Worm (Caenorhabditis elegans) whole organism, L4/young adult: ENCODE data around the gene C17G10.13.

ENCODE experiments used
- W03F9.2 ChIP-seq: fragments of 150-350 bp; optimal IDR thresholded peaks from 2 replicates; lab custom pipeline; 2014; ENCODE audit warnings: missing biosample characterization, missing genetic modification characterization
- him-1 ChIP-seq: sonication (generic microtip); optimal IDR thresholded peaks from 2 replicates; lab custom pipeline; 2016; ENCODE audit warnings: missing genotype, missing genetic modification reagents, missing genetic modification characterization, missing compliant biosample characterization

ce11 chrII:5591558-5591957 lies 2.0 kb upstream of the C17G10.13 start:
- TF ChIP-seq him-1 (tag; lab: Kevin White, UChicago) (no peak), W03F9.2 (tag; lab: Kevin White, UChicago) (no peak)
